Worm (Caenorhabditis elegans): Measurements from ENCODE around the gene mltn-9.

mltn-9 gene

DNA sequence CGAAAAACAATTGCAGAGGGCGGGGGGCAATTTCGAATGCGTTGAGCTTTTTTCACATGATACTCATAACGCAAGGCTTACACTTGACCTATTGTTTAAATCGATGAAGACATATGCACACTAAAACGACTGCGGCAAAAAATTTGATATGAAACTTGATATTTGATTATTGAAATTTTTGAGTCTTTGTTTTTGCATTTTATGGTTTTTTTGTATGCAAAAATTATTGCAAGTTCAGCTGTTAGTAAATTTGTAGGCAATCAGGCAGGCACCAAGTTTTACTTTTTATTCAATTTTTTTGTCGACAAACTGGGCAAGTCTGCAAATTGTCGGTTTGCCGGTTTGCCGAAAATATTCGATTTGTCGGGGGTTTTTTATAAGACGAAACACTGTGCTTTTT, 9.7 kb upstream of the mltn-9 start, which contains the start of gene arl-3:
arl-3 (plus strand) TSS at position 301 of the 400 bp plus-strand sequence.
- 0 out of 2 replicates have a peak, but pooled peaks have one; percentile 40 for TF ChIP-seq Y53G8AR.9 (GFP tag; conservative IDR thresholded peaks at IDR 0.05)
- no peak for TF ChIP-seq unc-62 (GFP tag; optimal IDR thresholded peaks at IDR 0.05)

DNA sequence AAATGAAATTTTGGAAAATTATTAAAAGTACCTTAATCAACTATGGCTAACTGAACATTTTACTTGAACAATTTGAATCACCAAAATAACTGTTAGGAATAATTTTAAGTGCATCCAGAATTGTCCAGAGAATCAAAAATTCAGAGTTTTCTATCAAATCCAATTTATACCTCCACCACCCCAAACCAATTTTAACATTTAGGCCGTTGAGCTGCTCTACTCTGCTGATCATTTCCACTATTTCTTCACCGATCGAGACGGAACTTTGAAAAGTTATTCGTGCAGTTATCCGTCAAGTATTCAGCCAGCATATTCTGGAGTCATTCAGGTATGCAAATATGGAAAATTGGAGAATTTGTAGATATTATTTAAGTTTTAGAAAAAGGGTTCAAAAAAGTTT, 7.3 kb upstream of the mltn-9 start:
- TF ChIP-seq ztf-25 (GFP tag; IDR thresholded peaks at IDR 0.05) (no peak), ama-1 (optimal IDR thresholded peaks at IDR 0.05) (peak; percentile 40), ama-1 (GFP tag; optimal IDR thresholded peaks at IDR 0.05) (no peak)

DNA sequence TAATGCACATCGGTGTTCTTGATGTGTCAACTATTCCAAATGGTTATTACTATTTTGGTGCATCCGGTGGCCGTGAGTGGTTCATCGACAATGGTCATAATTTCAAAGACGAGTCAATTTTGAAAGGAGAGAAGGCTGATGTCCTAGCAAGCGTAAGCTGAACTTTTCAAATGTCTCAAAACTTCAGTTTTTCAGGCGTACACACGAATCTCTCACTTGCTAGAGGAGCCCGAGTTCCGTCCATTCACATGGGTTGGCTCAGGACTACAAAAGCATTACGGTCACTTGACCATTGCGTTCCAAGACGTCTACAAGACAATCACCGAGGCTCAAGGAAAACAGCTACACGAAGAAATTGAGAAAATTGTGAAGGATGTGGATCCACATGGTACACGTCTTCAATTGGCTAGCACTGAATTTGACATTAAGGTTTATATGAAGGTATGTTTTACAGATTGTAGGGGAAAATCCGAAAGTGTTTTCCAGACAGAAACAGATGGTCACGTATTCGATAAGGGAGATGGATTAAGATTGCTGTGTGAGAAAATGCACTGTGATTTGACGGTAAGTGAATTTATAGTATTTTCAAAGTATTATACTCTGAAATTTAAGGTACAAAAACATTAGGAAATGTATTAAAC, 6.4 kb upstream of the mltn-9 start:
- TF ChIP-seq F52B5.7 (tag; optimal IDR thresholded peaks at IDR 0.05) (peak; percentile 1), him-1 (tag; optimal IDR thresholded peaks at IDR 0.05) (no peak)

DNA sequence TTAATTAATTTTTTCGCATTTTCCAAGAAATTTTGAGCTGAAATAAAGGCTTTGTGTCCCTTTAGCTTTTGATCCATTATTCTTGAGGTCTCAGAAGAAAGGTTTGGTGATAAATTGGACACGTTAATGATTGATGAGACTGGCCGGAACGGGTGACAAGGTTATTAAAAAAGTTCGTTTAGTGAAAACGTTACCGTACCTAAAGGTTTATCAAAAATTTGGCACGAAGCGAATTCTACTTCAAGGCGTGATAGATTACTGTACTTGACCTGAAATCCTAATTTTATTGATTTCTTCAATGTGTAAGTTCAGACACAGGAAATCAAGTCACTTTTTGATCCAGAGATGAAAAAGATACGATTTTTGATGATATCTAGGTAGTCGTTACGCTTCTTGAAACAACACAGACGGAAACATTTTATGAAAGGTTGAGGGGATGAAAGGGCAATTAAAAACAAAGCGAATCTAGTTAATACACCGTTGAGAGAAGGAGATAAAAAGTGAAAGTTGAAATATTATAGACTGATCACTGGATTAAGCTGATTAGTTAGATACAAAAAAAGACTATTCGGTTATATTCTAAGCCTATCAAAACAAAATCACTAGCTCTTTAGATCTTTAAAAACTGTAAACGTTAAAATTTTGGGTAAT, 5.2 kb upstream of the mltn-9 start:
- TF ChIP-seq ama-1 (optimal IDR thresholded peaks at IDR 0.05): peak; percentile 35
- no peak for TF ChIP-seq ama-1 (GFP tag; optimal IDR thresholded peaks at IDR 0.05)
- TF ChIP-seq hlh-12 (tag; optimal IDR thresholded peaks at IDR 0.05): no peak

DNA sequence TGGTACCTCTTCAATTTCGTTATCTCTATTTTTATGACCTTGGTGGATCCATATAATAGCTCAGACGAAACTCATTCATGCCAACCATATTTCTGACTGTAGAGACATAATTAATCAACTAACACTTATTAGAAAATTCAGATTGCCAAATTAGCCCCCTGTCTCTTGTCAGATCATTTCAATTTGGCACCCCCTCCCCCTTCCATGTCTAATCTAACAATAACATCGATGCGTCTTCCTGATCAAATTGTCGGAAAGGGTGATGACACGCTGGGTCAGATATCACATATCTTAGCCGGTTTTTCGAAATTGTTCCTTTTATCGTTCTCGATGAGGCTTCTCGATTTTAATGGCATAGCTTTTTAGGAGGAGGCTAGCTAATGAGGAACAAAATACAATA, 4.5 kb upstream of the mltn-9 start:
- TF ChIP-seq efl-1 (GFP tag; optimal IDR thresholded peaks at IDR 0.05) (no peak), F55B11.4 (tag; optimal IDR thresholded peaks at IDR 0.05; ENCODE audit: borderline replicate concordance, insufficient read depth) (no peak), Y53F4B.3 (GFP tag; IDR thresholded peaks at IDR 0.05) (no peak), repo-1 (tag; optimal IDR thresholded peaks at IDR 0.05) (no peak), ceh-27 (GFP tag; optimal IDR thresholded peaks at IDR 0.05) (no peak), zfh-2 (GFP tag; conservative IDR thresholded peaks at IDR 0.05) (no peak), lir-1 (GFP tag; conservative IDR thresholded peaks at IDR 0.05) (no peak), rcor-1 (GFP tag; IDR thresholded peaks at IDR 0.05) (no peak), unc-62 (GFP tag; optimal IDR thresholded peaks at IDR 0.05) (no peak)

DNA sequence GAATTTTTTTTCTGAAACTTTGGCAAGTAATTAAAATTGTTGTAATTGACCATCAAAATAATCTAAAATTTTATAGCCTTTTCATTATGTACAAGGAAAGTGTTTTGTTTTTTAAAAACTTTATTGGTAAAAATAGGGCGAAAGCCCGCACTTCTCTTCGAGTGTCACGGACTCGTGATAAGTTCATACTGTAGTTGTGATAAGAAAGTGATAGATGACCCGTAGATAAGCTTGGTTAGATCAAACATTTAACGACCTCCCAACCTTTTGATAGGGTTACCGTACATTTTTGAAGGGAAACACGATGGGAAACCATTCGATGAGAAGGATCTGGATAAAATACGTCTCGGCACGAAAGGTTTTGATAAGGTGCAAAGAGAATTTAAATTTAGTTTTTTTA, 567 bp downstream of the mltn-9 start:
- TF ChIP-seq unc-130 (GFP tag; optimal IDR thresholded peaks at IDR 0.05) (no peak), lir-1 (GFP tag; conservative IDR thresholded peaks at IDR 0.05) (no peak), snpc-3.4 (tag; optimal IDR thresholded peaks at IDR 0.05) (no peak), mxl-1 (tag; optimal IDR thresholded peaks at IDR 0.05) (no peak), nhr-90 (tag; optimal IDR thresholded peaks at IDR 0.05) (no peak), lin-35 (GFP tag; optimal IDR thresholded peaks at IDR 0.05) (no peak), dpl-1 (GFP tag; optimal IDR thresholded peaks at IDR 0.05) (no peak), Y79H2A.3 (GFP tag; conservative IDR thresholded peaks at IDR 0.05) (no peak), nfyb-1 (GFP tag; IDR thresholded peaks at IDR 0.05) (no peak), pbrm-1 (GFP tag; IDR thresholded peaks at IDR 0.05) (no peak), ztf-3 (GFP tag; optimal IDR thresholded peaks at IDR 0.05) (no peak), aptf-2 (GFP tag; conservative IDR thresholded peaks at IDR 0.05) (no peak), ceh-40 (GFP tag; IDR thresholded peaks at IDR 0.05) (no peak), Y56A3A.18 (GFP tag; IDR thresholded peaks at IDR 0.05) (no peak)
